Worm (Caenorhabditis elegans): ENCODE data around the gene cpr-1.

- TF ChIP-seq dao-5 (tag; optimal IDR thresholded peaks at IDR 0.05) (no peak), W03F9.2 (tag; optimal IDR thresholded peaks at IDR 0.05) (no peak), him-1 (tag; optimal IDR thresholded peaks at IDR 0.05) (no peak)
Observed at ce11 chrV:11927346-11927745, 48.0 kb upstream of the cpr-1 start, which contains the start of gene osm-6.

Measured in whole organism, L4/young adult.